Fruit fly (Drosophila melanogaster) whole organism: ENCODE measurements around the gene Bin1.

Experiments
- CG8478 ChIP-seq: fragments of >200 bp; optimal IDR thresholded peaks from 2 replicates; lab custom pipeline; 2018; ENCODE audit warnings: inconsistent platforms
- EcR ChIP-seq, 2 experiments: fragments of >200 bp; optimal IDR thresholded peaks; 2 replicates each; lab custom pipeline; 2017; ENCODE audit warnings: missing biosample characterization in 2 of 2, missing genetic modification characterization in 2 of 2, missing genetic modification reagents in 2 of 2
- pan ChIP-seq: fragments of >200 bp; optimal IDR thresholded peaks from 2 replicates; lab custom pipeline; 2017
- usp ChIP-seq: fragments of >200 bp; optimal IDR thresholded peaks from 2 replicates; lab custom pipeline; 2017; ENCODE audit warnings: missing biosample characterization, missing genetic modification characterization, mixed read lengths

DNA sequence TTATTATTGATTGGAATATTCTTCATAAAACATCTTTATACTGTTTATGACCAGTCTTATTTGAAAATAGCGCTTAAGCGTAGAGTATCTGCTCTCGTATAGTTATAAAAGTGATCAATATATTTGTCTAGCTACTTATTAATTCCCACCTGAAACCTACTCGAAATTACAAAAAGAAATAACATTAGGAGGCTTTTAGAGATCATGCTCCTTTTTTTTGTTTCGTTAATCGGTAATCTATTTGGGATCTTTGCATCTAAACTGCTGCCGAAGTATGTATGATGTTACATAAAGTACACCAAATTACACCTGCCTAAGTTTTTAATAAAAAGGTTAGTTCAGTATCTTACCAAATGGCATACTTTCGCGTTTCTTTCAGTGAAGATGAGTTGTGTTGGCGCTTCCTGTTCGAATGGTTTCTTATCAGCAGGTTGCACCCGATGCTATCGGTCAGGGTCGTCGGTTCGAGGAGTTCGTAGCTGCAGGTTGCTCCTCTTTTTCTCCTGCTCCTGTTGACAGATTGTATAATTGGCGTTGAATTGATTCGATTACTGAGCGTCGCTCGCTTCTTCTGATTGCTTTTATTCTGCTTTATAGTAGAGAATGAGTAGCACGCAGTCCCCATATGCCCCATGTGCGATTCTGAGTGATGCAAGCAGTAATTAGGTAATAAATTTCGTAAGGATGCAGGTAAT, 48.8 kb upstream of the Bin1 start:
- TF ChIP-seq CG8478 (no peak), pan (lab: Kevin White, UChicago) (no peak), EcR (GFP tag; optimal IDR thresholded peaks at IDR 0.05; lab: Kevin White, UChicago) (peak; percentile 55 to 65), usp (GFP tag; lab: Kevin White, UChicago) (no peak)
